Fruit fly (Drosophila melanogaster): ENCODE data around the gene geko.

DNA sequence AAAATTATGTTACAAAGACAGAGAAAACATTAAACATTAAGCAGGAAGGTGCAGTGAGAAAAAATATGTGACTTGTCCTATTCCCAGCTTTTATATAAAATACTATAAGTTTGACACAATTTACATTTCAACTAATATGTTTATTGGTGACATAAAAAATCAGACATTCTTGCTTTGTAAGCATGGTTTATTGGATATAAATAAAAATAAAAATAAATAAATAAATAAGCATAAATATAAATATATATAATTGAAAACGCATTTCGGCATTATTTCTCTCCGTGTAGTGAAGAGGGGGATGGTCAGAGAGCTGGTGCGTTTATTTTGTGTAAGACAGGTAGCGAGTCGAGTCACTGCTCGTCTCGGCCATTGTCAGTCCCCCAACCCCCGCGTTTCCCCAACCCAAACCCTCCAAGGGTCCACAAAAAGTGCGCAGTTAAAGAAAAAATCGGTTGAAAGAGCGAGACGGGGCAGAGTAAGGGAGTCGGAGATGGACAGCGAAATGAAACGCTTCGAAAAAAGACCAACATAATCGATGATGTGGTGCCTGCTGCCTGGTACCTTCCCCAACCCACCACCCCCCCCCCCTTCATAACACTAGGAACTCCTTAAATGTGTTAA is 53.8 kb downstream of the geko start:
- no peak for TF ChIP-seq CG8478 (optimal IDR thresholded peaks at IDR 0.05)
- TF ChIP-seq CTCF (optimal IDR thresholded peaks at IDR 0.05) = no peak
